Worm (Caenorhabditis elegans) whole organism, L1 larva: ENCODE measurements around the gene C33H5.1.

Experiments
- C04F5.9 ChIP-seq: sonication (generic microtip); optimal IDR thresholded peaks from 2 replicates; lab custom pipeline; 2016; ENCODE audit warnings: missing genetic modification characterization, missing compliant biosample characterization
- C16A3.4 ChIP-seq: fragments of 150-350 bp; optimal IDR thresholded peaks from 2 replicates; lab custom pipeline; 2014; ENCODE audit warnings: missing biosample characterization, missing genetic modification characterization
- C34B4.2 ChIP-seq: sonication (generic microtip); optimal IDR thresholded peaks from 2 replicates; lab custom pipeline; 2017; ENCODE audit warnings: mild to moderate bottlenecking, missing genetic modification characterization, missing compliant biosample characterization
- F16B12.6 ChIP-seq: fragments of 150-350 bp; optimal IDR thresholded peaks from 2 replicates; lab custom pipeline; 2014; ENCODE audit warnings: missing biosample characterization, missing genetic modification characterization
- blmp-1 ChIP-seq: fragments of 150-350 bp; optimal IDR thresholded peaks from 2 replicates; lab custom pipeline; 2014; ENCODE audit warnings: missing biosample characterization, missing genetic modification characterization
- ceh-63 ChIP-seq: fragments of 200-800 bp; sonication (Bioruptor generic); optimal IDR thresholded peaks from 2 replicates; lab custom pipeline; 2018; ENCODE audit warnings: mild to moderate bottlenecking, missing genetic modification characterization, missing compliant biosample characterization
- ceh-82 ChIP-seq, 3 experiments: fragments of 150-350 bp in 1 of 3; sonication (generic microtip) in 2 of 3; optimal IDR thresholded peaks; 2 replicates each; lab custom pipeline; 2014 to 2017; ENCODE audit warnings: missing biosample characterization in 3 of 3, missing genetic modification characterization in 3 of 3
- ceh-90 ChIP-seq: sonication (generic microtip); optimal IDR thresholded peaks from 2 replicates; lab custom pipeline; 2016; ENCODE audit warnings: missing genetic modification characterization, missing compliant biosample characterization
- dpl-1 ChIP-seq, 3 experiments: fragments of 150-350 bp in 2 of 3; sonication (generic microtip) in 1 of 3; optimal IDR thresholded peaks; 2 replicates each; lab custom pipeline; 2014 to 2017; ENCODE audit warnings: missing biosample characterization in 3 of 3, missing genetic modification characterization in 3 of 3, missing genetic modification reagents in 3 of 3
- dsc-1 ChIP-seq: sonication (generic microtip); optimal IDR thresholded peaks from 2 replicates; lab custom pipeline; 2016; ENCODE audit warnings: mild to moderate bottlenecking, missing genetic modification characterization, missing compliant biosample characterization
- efl-1 ChIP-seq, 4 experiments: fragments of 150-350 bp; optimal IDR thresholded peaks in 3 of 4; peaks in 1 of 4; 1 replicate in 1 of 4; 2 replicates in 3 of 4; lab custom pipeline; 2014; ENCODE audit warnings: missing biosample characterization in 2 of 4, missing genetic modification characterization in 2 of 4, missing genetic modification reagents in 2 of 4
- elt-2 ChIP-seq: sonication (generic microtip); optimal IDR thresholded peaks from 2 replicates; lab custom pipeline; 2016; ENCODE audit warnings: missing genetic modification characterization, mild to moderate bottlenecking, inconsistent platforms, missing compliant biosample characterization, missing genetic modification reagents
- elt-3 ChIP-seq, 6 experiments: fragments of 150-350 bp in 1 of 6; sonication (generic microtip); optimal IDR thresholded peaks; 2 replicates each; lab custom pipeline; 2017 to 2018; ENCODE audit warnings: missing biosample characterization in 6 of 6, missing genetic modification characterization in 6 of 6, inconsistent platforms in 1 of 6
- fkh-10 ChIP-seq: sonication (generic microtip); optimal IDR thresholded peaks from 2 replicates; lab custom pipeline; 2017; ENCODE audit warnings: missing biosample characterization, missing genetic modification reagents, missing genetic modification characterization
- fkh-4 ChIP-seq: sonication (generic microtip); optimal IDR thresholded peaks from 2 replicates; lab custom pipeline; 2016; ENCODE audit warnings: missing compliant biosample characterization, missing genetic modification characterization, borderline replicate concordance
- fkh-8 ChIP-seq: sonication (generic microtip); optimal IDR thresholded peaks from 2 replicates; lab custom pipeline; 2016; ENCODE audit warnings: mild to moderate bottlenecking, missing genetic modification characterization, missing compliant biosample characterization
- grh-1 ChIP-seq: fragments of 200-800 bp; sonication (Bioruptor generic); IDR thresholded peaks from 2 replicates; pipeline ENCODE4 v1.3.6; 2022; ENCODE audit warnings: missing genetic modification reagents, missing genetic modification characterization, missing compliant biosample characterization
- hlh-17 ChIP-seq: fragments of 200-800 bp; sonication (Bioruptor generic); optimal IDR thresholded peaks from 2 replicates; lab custom pipeline; 2018; ENCODE audit warnings: missing genetic modification characterization, mild to moderate bottlenecking, missing compliant biosample characterization, moderate library complexity, borderline replicate concordance
- isw-1 ChIP-seq: fragments of 200-800 bp; sonication (Bioruptor generic); IDR thresholded peaks from 2 replicates; pipeline ENCODE4 v1.3.6; 2022; ENCODE audit warnings: missing genetic modification characterization, missing compliant biosample characterization
- jun-1 ChIP-seq: fragments of 150-350 bp; optimal IDR thresholded peaks from 2 replicates; lab custom pipeline; 2014; ENCODE audit warnings: missing biosample characterization, missing genetic modification reagents, missing genetic modification characterization
- lin-13 ChIP-seq: fragments of 150-350 bp; optimal IDR thresholded peaks from 2 replicates; lab custom pipeline; 2014; ENCODE audit warnings: missing biosample characterization, missing genetic modification reagents, missing genetic modification characterization
- lin-14 ChIP-seq: fragments of 200-800 bp; sonication (Bioruptor generic); optimal IDR thresholded peaks from 2 replicates; lab custom pipeline; 2018; ENCODE audit warnings: mild to moderate bottlenecking, missing genetic modification characterization, moderate library complexity, missing compliant biosample characterization
- lin-15B ChIP-seq: fragments of 150-350 bp; sonication (generic microtip); optimal IDR thresholded peaks from 3 replicates; lab custom pipeline; 2014; ENCODE audit warnings: missing biosample characterization, missing genetic modification characterization
- lin-35 ChIP-seq, 2 experiments: fragments of 150-350 bp; optimal IDR thresholded peaks; 2 replicates each; lab custom pipeline; 2014; ENCODE audit warnings: missing biosample characterization in 2 of 2, missing genetic modification characterization in 2 of 2, missing genetic modification reagents in 2 of 2
- lir-3 ChIP-seq: sonication (generic microtip); optimal IDR thresholded peaks from 2 replicates; lab custom pipeline; 2016; ENCODE audit warnings: mild to moderate bottlenecking, missing genetic modification characterization, moderate library complexity, missing compliant biosample characterization; ENCODE audit not compliant: poor library complexity
- lsy-2 ChIP-seq, 2 experiments: fragments of 150-350 bp; optimal IDR thresholded peaks; 2 replicates each; lab custom pipeline; 2014; ENCODE audit warnings: missing biosample characterization in 2 of 2, missing genetic modification characterization in 2 of 2
- mdl-1 ChIP-seq, 2 experiments: fragments of 150-350 bp; optimal IDR thresholded peaks; 2 replicates each; lab custom pipeline; 2014 to 2017; ENCODE audit warnings: missing biosample characterization in 2 of 2, missing genetic modification characterization in 2 of 2, inconsistent platforms in 1 of 2
- mep-1 ChIP-seq: fragments of 150-350 bp; optimal IDR thresholded peaks from 2 replicates; lab custom pipeline; 2014; ENCODE audit warnings: missing biosample characterization, missing genetic modification characterization
- nhr-19 ChIP-seq: fragments of 200-800 bp; sonication (Bioruptor generic); conservative IDR thresholded peaks from 2 replicates; pipeline ENCODE4 v1.3.6; 2022; ENCODE audit warnings: missing genetic modification characterization, missing compliant biosample characterization
- nhr-20 ChIP-seq: sonication (generic microtip); optimal IDR thresholded peaks from 2 replicates; lab custom pipeline; 2016; ENCODE audit warnings: mild to moderate bottlenecking, missing genetic modification characterization, missing compliant biosample characterization
- nhr-47 ChIP-seq: sonication (generic microtip); optimal IDR thresholded peaks from 2 replicates; lab custom pipeline; 2016; ENCODE audit warnings: mild to moderate bottlenecking, missing genetic modification characterization, moderate library complexity, missing compliant biosample characterization
- nhr-71 ChIP-seq: sonication (generic microtip); optimal IDR thresholded peaks from 2 replicates; lab custom pipeline; 2016; ENCODE audit warnings: mild to moderate bottlenecking, missing genetic modification characterization, moderate library complexity, missing compliant biosample characterization
- nhr-76 ChIP-seq: sonication (generic microtip); optimal IDR thresholded peaks from 2 replicates; lab custom pipeline; 2017; ENCODE audit warnings: missing biosample characterization, missing genetic modification characterization
- nhr-85 ChIP-seq: sonication (generic microtip); peaks from one replicate; lab custom pipeline; 2016; ENCODE audit warnings: missing genetic modification characterization, inconsistent platforms, missing compliant biosample characterization
- nhr-90 ChIP-seq: sonication (generic microtip); optimal IDR thresholded peaks from 2 replicates; lab custom pipeline; 2016; ENCODE audit warnings: mild to moderate bottlenecking, missing genetic modification characterization, missing compliant biosample characterization; ENCODE audit not compliant: poor library complexity
- pax-3 ChIP-seq: fragments of 200-800 bp; sonication (Bioruptor generic); optimal IDR thresholded peaks from 2 replicates; lab custom pipeline; 2018; ENCODE audit warnings: mild to moderate bottlenecking, missing genetic modification characterization, moderate library complexity, missing compliant biosample characterization
- rnt-1 ChIP-seq: sonication (generic microtip); optimal IDR thresholded peaks from 2 replicates; lab custom pipeline; 2016; ENCODE audit warnings: mild to moderate bottlenecking, missing genetic modification characterization, moderate library complexity, missing compliant biosample characterization
- skn-1 ChIP-seq: fragments of 150-350 bp; optimal IDR thresholded peaks from 2 replicates; lab custom pipeline; 2014; ENCODE audit warnings: missing biosample characterization, missing genetic modification characterization
- snu-23 ChIP-seq: sonication (generic microtip); optimal IDR thresholded peaks from 2 replicates; lab custom pipeline; 2016; ENCODE audit warnings: missing genetic modification characterization, missing compliant biosample characterization
- sup-37 ChIP-seq: fragments of 200-800 bp; sonication (Bioruptor generic); optimal IDR thresholded peaks from 2 replicates; lab custom pipeline; 2018; ENCODE audit warnings: mild to moderate bottlenecking, missing genetic modification characterization, missing compliant biosample characterization
- swsn-7 ChIP-seq: sonication (generic microtip); optimal IDR thresholded peaks from 2 replicates; lab custom pipeline; 2016; ENCODE audit warnings: missing genetic modification characterization, missing compliant biosample characterization
- tbx-2 ChIP-seq: sonication (generic microtip); optimal IDR thresholded peaks from 2 replicates; lab custom pipeline; 2016; ENCODE audit warnings: missing genetic modification characterization, missing compliant biosample characterization
- unc-30 ChIP-seq: sonication (generic microtip); optimal IDR thresholded peaks from 2 replicates; lab custom pipeline; 2017; ENCODE audit warnings: missing biosample characterization, missing genetic modification characterization
- unc-62 ChIP-seq: fragments of 150-350 bp; optimal IDR thresholded peaks from 2 replicates; lab custom pipeline; 2014; ENCODE audit warnings: missing biosample characterization, missing genetic modification reagents, missing genetic modification characterization
- unc-98 ChIP-seq: fragments of 200-800 bp; sonication (Bioruptor generic); IDR thresholded peaks from 2 replicates; pipeline ENCODE4 v1.3.6; 2022; ENCODE audit warnings: missing genetic modification characterization, missing compliant biosample characterization
- xbp-1 ChIP-seq: sonication (generic microtip); optimal IDR thresholded peaks from 2 replicates; lab custom pipeline; 2016; ENCODE audit warnings: missing genetic modification characterization, missing compliant biosample characterization

The C33H5.1 gene

ce11 chrIV:7815683-7816183 lies 7.0 kb downstream of the C33H5.1 start, which contains the start of gene cdgs-1:
Gene cdgs-1, minus strand, starts transcription at chrIV:7815733.
- TF ChIP-seq nhr-85 (tag; lab: Kevin White, UChicago) (peak; percentile 33), lsy-2 (tag; optimal IDR thresholded peaks at IDR 0.05; lab: Kevin White, UChicago) (peak; percentile 45 to 70), lin-35 (GFP tag; optimal IDR thresholded peaks at IDR 0.05; lab: Kevin White, UChicago) (peak; percentile 41 to 73), dsc-1 (tag; lab: Kevin White, UChicago) (peak; percentile 12), unc-98 (GFP tag; lab: Robert Waterston, UW) (no peak), mep-1 (tag; lab: Kevin White, UChicago) (peak; percentile 78), elt-2 (tag; lab: Kevin White, UChicago) (no peak), ceh-82 (tag; optimal IDR thresholded peaks at IDR 0.05; lab: Kevin White, UChicago) (peak in 1 of 3 experiments; percentile 57), blmp-1 (tag; lab: Kevin White, UChicago) (peak; percentile 69), lin-14 (GFP tag; lab: Kevin White, UChicago) (peak; percentile 85), fkh-10 (peak; percentile 65), mdl-1 (tag; optimal IDR thresholded peaks at IDR 0.05; lab: Kevin White, UChicago) (peak in 1 of 2 experiments; percentile 82), lin-15B (tag; lab: Kevin White, UChicago) (no peak), dpl-1 (GFP tag; optimal IDR thresholded peaks at IDR 0.05; lab: Kevin White, UChicago) (peak; percentile 36 to 41 (median 36)), swsn-7 (tag; lab: Kevin White, UChicago) (peak; percentile 28), nhr-76 (tag; lab: Kevin White, UChicago) (no peak), efl-1 (optimal IDR thresholded peaks at IDR 0.05; lab: Kevin White, UChicago) (peak; percentile 46 to 57), efl-1 (GFP tag; optimal IDR thresholded peaks at IDR 0.05 in 1 of 2; lab: Kevin White, UChicago) (peak; percentile 40 to 88), ceh-90 (tag; lab: Kevin White, UChicago) (no peak), nhr-20 (peak; percentile 73), elt-3 (tag; optimal IDR thresholded peaks at IDR 0.05; lab: Kevin White, UChicago) (peak in 1 of 6 experiments; percentile 5), nhr-71 (tag; lab: Kevin White, UChicago) (peak; percentile 75), C16A3.4 (tag; lab: Kevin White, UChicago) (peak; percentile 25), tbx-2 (tag; lab: Kevin White, UChicago) (peak; percentile 28), F16B12.6 (tag; lab: Kevin White, UChicago) (peak; percentile 15), skn-1 (peak; percentile 21), xbp-1 (tag; lab: Kevin White, UChicago) (peak; percentile 18), isw-1 (GFP tag; lab: Robert Waterston, UW) (no peak), snu-23 (GFP tag; lab: Kevin White, UChicago) (peak; percentile 70), rnt-1 (tag; lab: Kevin White, UChicago) (peak; percentile 23), pax-3 (tag; lab: Kevin White, UChicago) (no peak), nhr-47 (peak; percentile 29), fkh-8 (tag; lab: Kevin White, UChicago) (peak; percentile 2)
- TF ChIP-seq, all 84 proteins: peak for 25

ce11 chrIV:7816402-7817102 lies 7.8 kb downstream of the C33H5.1 start:
- TF ChIP-seq nhr-47 (peak; percentile 68), C34B4.2 (tag; lab: Kevin White, UChicago) (no peak), lin-14 (GFP tag; lab: Kevin White, UChicago) (peak; percentile 54), lir-3 (tag; lab: Kevin White, UChicago) (peak; percentile 73), grh-1 (GFP tag; lab: Robert Waterston, UW) (peak; percentile 73), nhr-19 (GFP tag; lab: Robert Waterston, UW) (peak; percentile 44), mdl-1 (tag; optimal IDR thresholded peaks at IDR 0.05; lab: Kevin White, UChicago) (no peak), hlh-17 (no peak), dpl-1 (GFP tag; optimal IDR thresholded peaks at IDR 0.05; lab: Kevin White, UChicago) (peak; percentile 76 to 88 (median 86)), unc-30 (tag; lab: Kevin White, UChicago) (no peak), sup-37 (no peak), nhr-76 (tag; lab: Kevin White, UChicago) (no peak), rnt-1 (tag; lab: Kevin White, UChicago) (peak; percentile 86), lin-15B (tag; lab: Kevin White, UChicago) (no peak), jun-1 (tag; lab: Kevin White, UChicago) (no peak), C04F5.9 (tag; lab: Kevin White, UChicago) (peak; percentile 40), snu-23 (GFP tag; lab: Kevin White, UChicago) (peak; percentile 44), nhr-90 (tag; lab: Kevin White, UChicago) (peak; percentile 79), mep-1 (tag; lab: Kevin White, UChicago) (no peak), ceh-63 (GFP tag; lab: Kevin White, UChicago) (no peak), lin-13 (no peak), fkh-4 (tag; lab: Kevin White, UChicago) (peak; percentile 60), unc-62 (no peak), blmp-1 (tag; lab: Kevin White, UChicago) (peak; percentile 28)
